Worm (Caenorhabditis elegans): ENCODE results near the gene dct-5.

ce11 chrII:5399201-5399600 is 37.5 kb downstream of the dct-5 start, which contains the start of gene mog-5:
- TF ChIP-seq hlh-13 (GFP tag; optimal IDR thresholded peaks at IDR 0.05) (no peak), ceh-22 (tag; optimal IDR thresholded peaks at IDR 0.05) (no peak)

All from whole organism, late embryonic.